Fruit fly (Drosophila melanogaster): ENCODE results near the gene FASN1.

Gene FASN1

dm6 chr2L:3078741-3079140, 22.3 kb downstream of the FASN1 start (continued):
- TF ChIP-seq Hsf (GFP tag; optimal IDR thresholded peaks at IDR 0.05) = no peak
- no peak for TF ChIP-seq Opbp (GFP tag; IDR thresholded peaks at IDR 0.05; ENCODE audit: partially characterized antibody)
- TF ChIP-seq NK7.1 (GFP tag; optimal IDR thresholded peaks at IDR 0.05) = no peak

- TF ChIP-seq lmd (GFP tag; IDR thresholded peaks at IDR 0.05) (no peak), otp (GFP tag; IDR thresholded peaks at IDR 0.05) (no peak), cad (GFP tag; optimal IDR thresholded peaks at IDR 0.05) (peak; percentile 98), CG13775 (GFP tag; optimal IDR thresholded peaks at IDR 0.05) (no peak), sens (GFP tag) (peak; percentile 3), Ets97D (GFP tag; optimal IDR thresholded peaks at IDR 0.05) (no peak), HHEX (GFP tag; optimal IDR thresholded peaks at IDR 0.05) (no peak), tll (GFP tag; optimal IDR thresholded peaks at IDR 0.05) (peak in 1 of 2 experiments; percentile 48), CG15479 (GFP tag; optimal IDR thresholded peaks at IDR 0.05) (no peak), zen (tag; optimal IDR thresholded peaks at IDR 0.05) (peak; percentile 62), Fer2 (tag; optimal IDR thresholded peaks at IDR 0.05) (no peak), CG14860 (GFP tag; IDR thresholded peaks at IDR 0.05; ENCODE audit: partially characterized antibody) (no peak)
Measured at dm6 chr2L:3082895-3083294, 26.5 kb downstream of the FASN1 start.

dm6 chr2L:3083510-3083909, 27.1 kb downstream of the FASN1 start:
- TF ChIP-seq CG3847 (GFP tag; IDR thresholded peaks at IDR 0.05) (0 out of 2 replicates have a peak, but pooled peaks have one; percentile 22), CG6654 (GFP tag; optimal IDR thresholded peaks at IDR 0.05) (no peak), Deaf1 (tag; optimal IDR thresholded peaks at IDR 0.05) (peak; percentile 62), Bgb (GFP tag; IDR thresholded peaks at IDR 0.05; ENCODE audit: partially characterized antibody) (no peak), CG32772 (GFP tag; IDR thresholded peaks at IDR 0.05) (peak; percentile 18; the same call in 1 of the 2 replicates), Hr51 (GFP tag; optimal IDR thresholded peaks at IDR 0.05) (peak in 1 of 2 experiments; percentile 4), CG16813 (GFP tag; IDR thresholded peaks at IDR 0.05; ENCODE audit: partially characterized antibody) (no peak), fd3F (GFP tag; optimal IDR thresholded peaks at IDR 0.05) (no peak), CG12236 (GFP tag; optimal IDR thresholded peaks at IDR 0.05) (no peak), Med (GFP tag) (peak; percentile 21), CG4707 (GFP tag; optimal IDR thresholded peaks at IDR 0.05) (peak; percentile 40), CG33213 (GFP tag; optimal IDR thresholded peaks at IDR 0.05) (no peak), wdn (GFP tag; IDR thresholded peaks at IDR 0.05) (no peak), Ptx1 (GFP tag; IDR thresholded peaks at IDR 0.05) (0 out of 2 replicates have a peak, but pooled peaks have one; percentile 12), Ada2b (GFP tag; IDR thresholded peaks at IDR 0.05) (no peak), CG6254 (GFP tag; optimal IDR thresholded peaks at IDR 0.05) (no peak), nerfin-1 (tag; optimal IDR thresholded peaks at IDR 0.05) (no peak), vnd (GFP tag; IDR thresholded peaks at IDR 0.05; ENCODE audit: partially characterized antibody) (no peak), bsh (GFP tag; optimal IDR thresholded peaks at IDR 0.05) (no peak), pum (GFP tag; optimal IDR thresholded peaks at IDR 0.05) (no peak), lmd (GFP tag; IDR thresholded peaks at IDR 0.05) (0 out of 2 replicates have a peak, but pooled peaks have one; percentile 10), Xbp1 (GFP tag; optimal IDR thresholded peaks at IDR 0.05) (no peak), zen (tag; optimal IDR thresholded peaks at IDR 0.05) (peak; percentile 83), twi (tag; optimal IDR thresholded peaks at IDR 0.05) (peak; percentile 81), dmrt11E (tag; optimal IDR thresholded peaks at IDR 0.05) (no peak), E2f2 (GFP tag; IDR thresholded peaks at IDR 0.05) (0 out of 2 replicates have a peak, but pooled peaks have one; percentile 17), cad (GFP tag; optimal IDR thresholded peaks at IDR 0.05) (peak; percentile 26), Atf6 (GFP tag; IDR thresholded peaks at IDR 0.05) (no peak), zen2 (GFP tag; IDR thresholded peaks at IDR 0.05; ENCODE audit: partially characterized antibody) (no peak), CG7963 (GFP tag; IDR thresholded peaks at IDR 0.05; ENCODE audit: partially characterized antibody) (no peak), prd (optimal IDR thresholded peaks at IDR 0.05) (no peak), prd (GFP tag; IDR thresholded peaks at IDR 0.05) (0 out of 3 replicates have a peak, but pooled peaks have one; percentile 9), CG17361 (GFP tag; IDR thresholded peaks at IDR 0.05) (no peak), pan (optimal IDR thresholded peaks at IDR 0.05) (no peak), pan (GFP tag; optimal IDR thresholded peaks at IDR 0.05 in 1 of 2, IDR thresholded peaks at IDR 0.05 in 1 of 2) (peak in 1 of 2 experiments; percentile 29)
